Fruit fly (Drosophila melanogaster): Measurements from ENCODE around the gene sinah.

sinah gene

dm6 chr3L:16872487-16872955, 13.6 kb downstream of the sinah start (continued):
- TF ChIP-seq chinmo (GFP tag; IDR thresholded peaks at IDR 0.05; ENCODE audit: partially characterized antibody) (no peak), ewg (GFP tag; optimal IDR thresholded peaks at IDR 0.05) (peak; percentile 54), bsh (GFP tag; optimal IDR thresholded peaks at IDR 0.05) (peak; percentile 68 to 70), CG8359 (GFP tag; optimal IDR thresholded peaks at IDR 0.05; ENCODE audit: borderline replicate concordance) (peak; percentile 42), GATAe (GFP tag; conservative IDR thresholded peaks at IDR 0.05) (no peak), NC2α (GFP tag; optimal IDR thresholded peaks at IDR 0.05) (no peak), cad (GFP tag; optimal IDR thresholded peaks at IDR 0.05) (no peak), Pdp1 (GFP tag; optimal IDR thresholded peaks at IDR 0.05) (peak; percentile 44 to 55), Sox102F (GFP tag; optimal IDR thresholded peaks at IDR 0.05) (peak; percentile 81), Ada2b (GFP tag; IDR thresholded peaks at IDR 0.05) (peak; percentile 27; the same call in 1 of the 2 replicates), CHES-1-like (GFP tag; optimal IDR thresholded peaks at IDR 0.05) (peak; percentile 22), CG8089 (GFP tag; optimal IDR thresholded peaks at IDR 0.05) (peak; percentile 15), Jarid2 (GFP tag; optimal IDR thresholded peaks at IDR 0.05) (peak; percentile 59), CG11504 (tag; optimal IDR thresholded peaks at IDR 0.05) (peak; percentile 87), CG6272 (GFP tag; IDR thresholded peaks at IDR 0.05) (no peak), NC2β (GFP tag; optimal IDR thresholded peaks at IDR 0.05) (peak; percentile 8), CG33557 (GFP tag; optimal IDR thresholded peaks at IDR 0.05) (peak; percentile 38), crc (GFP tag; optimal IDR thresholded peaks at IDR 0.05) (peak; percentile 54), CG7987 (GFP tag; optimal IDR thresholded peaks at IDR 0.05) (peak; percentile 27), gce (GFP tag; IDR thresholded peaks at IDR 0.05) (0 out of 3 replicates have a peak, but pooled peaks have one; percentile 18), Hr78 (GFP tag; optimal IDR thresholded peaks at IDR 0.05) (peak in 1 of 2 experiments; percentile 35), CG15269 (tag; optimal IDR thresholded peaks at IDR 0.05) (peak; percentile 83), dan (GFP tag; IDR thresholded peaks at IDR 0.05) (no peak), onecut (GFP tag; IDR thresholded peaks at IDR 0.05) (no peak), sima (GFP tag; optimal IDR thresholded peaks at IDR 0.05) (no peak), Usf (GFP tag; optimal IDR thresholded peaks at IDR 0.05) (peak; percentile 39), nerfin-2 (GFP tag; IDR thresholded peaks at IDR 0.05; ENCODE audit: partially characterized antibody) (no peak), CG8478 (optimal IDR thresholded peaks at IDR 0.05) (no peak), CG9609 (GFP tag; optimal IDR thresholded peaks at IDR 0.05) (peak; percentile 39), Vsx1 (GFP tag; optimal IDR thresholded peaks at IDR 0.05) (peak; percentile 28), exex (tag; optimal IDR thresholded peaks at IDR 0.05) (peak; percentile 24), Hmx (GFP tag; optimal IDR thresholded peaks at IDR 0.05) (no peak), Ravus (GFP tag; IDR thresholded peaks at IDR 0.05) (no peak), Hr51 (GFP tag; optimal IDR thresholded peaks at IDR 0.05) (peak; percentile 19 to 88), Adf1 (GFP tag; IDR thresholded peaks at IDR 0.05) (0 out of 2 replicates have a peak, but pooled peaks have one; percentile 6), CG6175 (GFP tag; IDR thresholded peaks at IDR 0.05) (0 out of 3 replicates have a peak, but pooled peaks have one; percentile 7), nom (GFP tag; optimal IDR thresholded peaks at IDR 0.05) (no peak), CG10274 (GFP tag; optimal IDR thresholded peaks at IDR 0.05) (peak; percentile 47), dysf (GFP tag; IDR thresholded peaks at IDR 0.05) (peak; percentile 80), CG32532 (GFP tag; IDR thresholded peaks at IDR 0.05) (peak; percentile 54; the same call in 1 of the 2 replicates), az2 (GFP tag; optimal IDR thresholded peaks at IDR 0.05) (peak; percentile 63), CG2678 (tag; optimal IDR thresholded peaks at IDR 0.05) (peak; percentile 91), CG9817 (tag; optimal IDR thresholded peaks at IDR 0.05) (peak; percentile 64), Mes4 (GFP tag; optimal IDR thresholded peaks at IDR 0.05) (peak; percentile 14), kah (GFP tag; optimal IDR thresholded peaks at IDR 0.05) (peak; percentile 60), Optix (GFP tag; IDR thresholded peaks at IDR 0.05) (no peak), emc (GFP tag; optimal IDR thresholded peaks at IDR 0.05) (no peak), tna (GFP tag; IDR thresholded peaks at IDR 0.05; ENCODE audit: partially characterized antibody) (no peak), CG12769 (tag; optimal IDR thresholded peaks at IDR 0.05) (peak; percentile 63)
